Fruit fly (Drosophila melanogaster) whole organism, embryonic: ENCODE results near the gene CG4730.
A peak's percentile ranks its signal among the peaks of the same experiment; 100 is the strongest.

Source experiments
- ATbp ChIP-seq: fragments of 200-800 bp; sonication (Bioruptor generic); optimal IDR thresholded peaks from 2 replicates; lab custom pipeline; 2017; ENCODE audit warnings: missing biosample characterization, mild to moderate bottlenecking, missing genetic modification characterization, missing genetic modification reagents
- Aef1 ChIP-seq: fragments of 200-800 bp; sonication (Bioruptor generic); IDR thresholded peaks from 3 replicates; pipeline ENCODE4 v1.3.6; 2022; ENCODE audit warnings: missing biosample characterization, missing genetic modification characterization
- Atf3 ChIP-seq: fragments of 200-800 bp; sonication (Bioruptor generic); optimal IDR thresholded peaks from 3 replicates; lab custom pipeline; 2016; ENCODE audit warnings: missing biosample characterization, missing genetic modification characterization
- CG10366 ChIP-seq: fragments of 200-800 bp; sonication (Bioruptor generic); IDR thresholded peaks from 2 replicates; pipeline ENCODE4 v1.3.6; 2022; ENCODE audit warnings: missing biosample characterization, missing genetic modification characterization
- CG10462 ChIP-seq: fragments of 200-800 bp; sonication (Bioruptor generic); optimal IDR thresholded peaks from 2 replicates; lab custom pipeline; 2016; ENCODE audit warnings: missing biosample characterization, missing genetic modification characterization
- CG10654 ChIP-seq: fragments of 200-800 bp; sonication (Bioruptor generic); optimal IDR thresholded peaks from 2 replicates; lab custom pipeline; 2016; ENCODE audit warnings: missing biosample characterization, missing genetic modification characterization
- CG11398 ChIP-seq: fragments of 200-800 bp; sonication (Bioruptor generic); optimal IDR thresholded peaks from 2 replicates; lab custom pipeline; 2016; ENCODE audit warnings: missing biosample characterization, missing genetic modification characterization
- CG11560 ChIP-seq: fragments of 200-800 bp; sonication (Bioruptor generic); IDR thresholded peaks from 3 replicates; pipeline ENCODE4 v1.3.6; 2022; ENCODE audit warnings: missing biosample characterization, missing genetic modification characterization
- CG12219 ChIP-seq: fragments of 200-800 bp; sonication (Bioruptor generic); optimal IDR thresholded peaks from 3 replicates; lab custom pipeline; 2018; ENCODE audit warnings: missing biosample characterization, mild to moderate bottlenecking, missing genetic modification characterization
- CG12769 ChIP-seq: fragments of 200-800 bp; sonication (Bioruptor generic); optimal IDR thresholded peaks from 2 replicates; lab custom pipeline; 2019; ENCODE audit warnings: missing biosample characterization, mild to moderate bottlenecking, missing genetic modification characterization, moderate library complexity
- CG12942 ChIP-seq: fragments of 200-800 bp; sonication (Bioruptor generic); optimal IDR thresholded peaks from 3 replicates; lab custom pipeline; 2016; ENCODE audit warnings: missing biosample characterization, missing genetic modification characterization
- CG13287 ChIP-seq: fragments of 200-800 bp; sonication (Bioruptor generic); IDR thresholded peaks from 2 replicates; pipeline ENCODE4 v1.3.6; 2022; ENCODE audit warnings: missing biosample characterization, missing genetic modification characterization; ENCODE audit not compliant: partially characterized antibody
- CG14441 ChIP-seq: fragments of 200-800 bp; sonication (Bioruptor generic); IDR thresholded peaks from 2 replicates; pipeline ENCODE4 v1.3.6; 2022; ENCODE audit warnings: missing biosample characterization, missing genetic modification characterization
- CG15011 ChIP-seq: fragments of 200-800 bp; sonication (Bioruptor generic); optimal IDR thresholded peaks from 3 replicates; lab custom pipeline; 2018; ENCODE audit warnings: missing biosample characterization, mild to moderate bottlenecking, missing genetic modification characterization
- CG1602 ChIP-seq: fragments of 200-800 bp; sonication (Bioruptor generic); optimal IDR thresholded peaks from 3 replicates; lab custom pipeline; 2016; ENCODE audit warnings: missing biosample characterization, missing genetic modification characterization
- CG2116 ChIP-seq: fragments of 200-800 bp; sonication (Bioruptor generic); optimal IDR thresholded peaks from 3 replicates; lab custom pipeline; 2018; ENCODE audit warnings: missing biosample characterization, mild to moderate bottlenecking, missing genetic modification characterization
- CG2889 ChIP-seq: fragments of 200-800 bp; sonication (Bioruptor generic); IDR thresholded peaks from 3 replicates; pipeline ENCODE4 v1.3.6; 2022; ENCODE audit warnings: missing biosample characterization, missing genetic modification characterization
- CG30431 ChIP-seq: fragments of 200-800 bp; sonication (Bioruptor generic); optimal IDR thresholded peaks from 2 replicates; lab custom pipeline; 2017; ENCODE audit warnings: missing biosample characterization, missing genetic modification characterization
- CG3726 ChIP-seq: fragments of 200-800 bp; sonication (Bioruptor generic); IDR thresholded peaks from 3 replicates; pipeline ENCODE4, ENCODE4 v1.3.6; 2022; ENCODE audit warnings: missing biosample characterization, missing genetic modification characterization
- CG7556 ChIP-seq: fragments of 200-800 bp; sonication (Bioruptor generic); optimal IDR thresholded peaks from 2 replicates; lab custom pipeline; 2017; ENCODE audit warnings: missing biosample characterization, mild to moderate bottlenecking, missing genetic modification characterization
- CG7839 ChIP-seq: fragments of 200-800 bp; sonication (Bioruptor generic); optimal IDR thresholded peaks from 3 replicates; lab custom pipeline; 2018; ENCODE audit warnings: missing biosample characterization, mild to moderate bottlenecking, missing genetic modification characterization, moderate library complexity
- CG8359 ChIP-seq: fragments of 200-800 bp; sonication (Bioruptor generic); optimal IDR thresholded peaks from 2 replicates; lab custom pipeline; 2017; ENCODE audit warnings: missing biosample characterization, mild to moderate bottlenecking, missing genetic modification characterization, borderline replicate concordance
- Chrac-16 ChIP-seq: fragments of 200-800 bp; sonication (Bioruptor generic); optimal IDR thresholded peaks from 3 replicates; lab custom pipeline; 2016; ENCODE audit warnings: missing biosample characterization, missing genetic modification characterization
- D19A ChIP-seq: fragments of 200-800 bp; optimal IDR thresholded peaks from 3 replicates; lab custom pipeline; 2019; ENCODE audit warnings: missing biosample characterization, mild to moderate bottlenecking, missing genetic modification characterization, moderate library complexity
- Dek ChIP-seq: fragments of 200-800 bp; sonication (Bioruptor generic); optimal IDR thresholded peaks from 3 replicates; lab custom pipeline; 2019; ENCODE audit warnings: missing biosample characterization, mild to moderate bottlenecking, missing genetic modification characterization, moderate library complexity
- Dref ChIP-seq: fragments of 200-800 bp; sonication (Bioruptor generic); IDR thresholded peaks from 2 replicates; pipeline ENCODE4 v1.3.6; 2022; ENCODE audit warnings: missing biosample characterization, missing genetic modification characterization
- H2.0 ChIP-seq: fragments of 200-800 bp; sonication (Bioruptor generic); IDR thresholded peaks from 2 replicates; pipeline ENCODE4 v1.3.6; 2022; ENCODE audit warnings: missing biosample characterization, missing genetic modification characterization
- HHEX ChIP-seq: fragments of 200-800 bp; sonication (Bioruptor generic); optimal IDR thresholded peaks from 3 replicates; lab custom pipeline; 2017; ENCODE audit warnings: missing biosample characterization, mild to moderate bottlenecking, missing genetic modification characterization, missing genetic modification reagents
- Hey ChIP-seq: fragments of 200-800 bp; sonication (Bioruptor generic); optimal IDR thresholded peaks from 3 replicates; lab custom pipeline; 2018; ENCODE audit warnings: missing biosample characterization, mild to moderate bottlenecking, missing genetic modification characterization
- Lim3 ChIP-seq: fragments of 200-800 bp; sonication (Bioruptor generic); IDR thresholded peaks from 2 replicates; pipeline ENCODE4 v1.3.6; 2022; ENCODE audit warnings: missing biosample characterization, missing genetic modification characterization
- Max ChIP-seq: fragments of 200-800 bp; sonication (Bioruptor generic); optimal IDR thresholded peaks from 2 replicates; lab custom pipeline; 2016; ENCODE audit warnings: missing biosample characterization, mild to moderate bottlenecking, missing genetic modification characterization
- Meics ChIP-seq: fragments of 200-800 bp; sonication (Bioruptor generic); optimal IDR thresholded peaks from 2 replicates; lab custom pipeline; 2017; ENCODE audit warnings: missing biosample characterization, mild to moderate bottlenecking, missing genetic modification characterization
- PHDP ChIP-seq: fragments of 200-800 bp; sonication (Bioruptor generic); optimal IDR thresholded peaks from 3 replicates; lab custom pipeline; 2018; ENCODE audit warnings: missing biosample characterization, mild to moderate bottlenecking, missing genetic modification characterization, moderate library complexity
- Rfx ChIP-seq: fragments of 200-800 bp; sonication (Bioruptor generic); IDR thresholded peaks from 2 replicates; pipeline ENCODE4 v1.3.6; 2022; ENCODE audit warnings: missing biosample characterization, missing genetic modification characterization
- Six4 ChIP-seq: fragments of 200-800 bp; sonication (Bioruptor generic); optimal IDR thresholded peaks from 2 replicates; lab custom pipeline; 2016; ENCODE audit warnings: missing biosample characterization, missing genetic modification characterization
- bigmax ChIP-seq: fragments of 200-800 bp; sonication (Bioruptor generic); optimal IDR thresholded peaks from 2 replicates; lab custom pipeline; 2018; ENCODE audit warnings: missing biosample characterization, mild to moderate bottlenecking, missing genetic modification characterization
- cato ChIP-seq: fragments of 200-800 bp; sonication (Bioruptor generic); optimal IDR thresholded peaks from 2 replicates; lab custom pipeline; 2016; ENCODE audit warnings: missing biosample characterization, missing genetic modification characterization, borderline replicate concordance
- da ChIP-seq: fragments of 200-800 bp; sonication (Bioruptor generic); optimal IDR thresholded peaks from 2 replicates; lab custom pipeline; 2016; ENCODE audit warnings: missing biosample characterization, missing genetic modification characterization
- gcm ChIP-seq: fragments of 200-800 bp; sonication (Bioruptor generic); optimal IDR thresholded peaks from 2 replicates; lab custom pipeline; 2019; ENCODE audit warnings: missing biosample characterization, mild to moderate bottlenecking, missing genetic modification characterization, moderate library complexity
- grn ChIP-seq: fragments of 200-800 bp; sonication (Bioruptor generic); optimal IDR thresholded peaks from 3 replicates; lab custom pipeline; 2017; ENCODE audit warnings: missing biosample characterization, missing genetic modification characterization
- inv ChIP-seq: fragments of 200-800 bp; sonication (Bioruptor generic); IDR thresholded peaks from 2 replicates; pipeline ENCODE4 v1.3.6; 2022; ENCODE audit warnings: missing biosample characterization, missing genetic modification characterization; ENCODE audit not compliant: partially characterized antibody
- shn ChIP-seq: fragments of 200-800 bp; sonication (Bioruptor generic); optimal IDR thresholded peaks from 3 replicates; lab custom pipeline; 2016; ENCODE audit warnings: missing biosample characterization, missing genetic modification characterization
- slp2 ChIP-seq: fragments of 200-800 bp; sonication (Bioruptor generic); optimal IDR thresholded peaks from 2 replicates; lab custom pipeline; 2016; ENCODE audit warnings: missing biosample characterization, missing genetic modification characterization
- sug ChIP-seq: fragments of 200-800 bp; optimal IDR thresholded peaks from 2 replicates; lab custom pipeline; 2019; ENCODE audit warnings: missing biosample characterization, mild to moderate bottlenecking, missing genetic modification characterization, moderate library complexity
- tin ChIP-seq: fragments of 200-800 bp; sonication (Bioruptor generic); optimal IDR thresholded peaks from 3 replicates; lab custom pipeline; 2016; ENCODE audit warnings: missing biosample characterization, missing genetic modification characterization
- trh ChIP-seq: fragments of 200-800 bp; sonication (Bioruptor generic); optimal IDR thresholded peaks from 2 replicates; lab custom pipeline; 2016; ENCODE audit warnings: missing biosample characterization, missing genetic modification characterization
- vvl ChIP-seq: fragments of 200-800 bp; sonication (Bioruptor generic); IDR thresholded peaks from 2 replicates; pipeline ENCODE4 v1.3.6; 2022; ENCODE audit warnings: missing biosample characterization, missing genetic modification characterization
- zfh2 ChIP-seq: fragments of 200-800 bp; sonication (Bioruptor generic); optimal IDR thresholded peaks from 2 replicates; lab custom pipeline; 2016; ENCODE audit warnings: missing biosample characterization, missing genetic modification characterization

Gene CG4730

dm6 chr3R:25646882-25647518, 31.5 kb downstream of the CG4730 start (continued):
- TF ChIP-seq da (GFP tag; lab: Kevin White, UChicago) (peak; percentile 91), cato (GFP tag; lab: Kevin White, UChicago) (peak; percentile 91), gcm (GFP tag; lab: Kevin White, UChicago) (peak; percentile 86), CG2116 (GFP tag; lab: Kevin White, UChicago) (peak; percentile 89)

dm6 chr3R:25644172-25644571, 34.3 kb downstream of the CG4730 start:
- TF ChIP-seq CG12942 (GFP tag; lab: Kevin White, UChicago) (no peak), Six4 (GFP tag; lab: Kevin White, UChicago) (no peak), CG30431 (GFP tag; lab: Kevin White, UChicago) (no peak), grn (GFP tag; lab: Kevin White, UChicago) (no peak), CG12769 (tag; lab: Kevin White, UChicago) (no peak), Lim3 (GFP tag; lab: Robert Waterston, UW) (no peak), CG11398 (no peak), CG2889 (GFP tag; lab: Robert Waterston, UW) (no peak), slp2 (no peak), Dref (GFP tag; lab: Robert Waterston, UW) (no peak), Rfx (GFP tag; lab: Robert Waterston, UW) (no peak), CG1602 (GFP tag; lab: Kevin White, UChicago) (no peak), CG11560 (tag; lab: Robert Waterston, UW) (no peak)

- TF ChIP-seq CG12219 (peak; percentile 32), tin (GFP tag; lab: Kevin White, UChicago) (peak; percentile 35), CG8359 (GFP tag; lab: Kevin White, UChicago) (peak; percentile 55), Dref (GFP tag; lab: Robert Waterston, UW) (no peak), D19A (tag; lab: Kevin White, UChicago) (peak; percentile 56), CG13287 (no peak), CG10462 (peak; percentile 0), CG15011 (GFP tag; lab: Kevin White, UChicago) (no peak), vvl (GFP tag; lab: Robert Waterston, UW) (peak; percentile 64), ATbp (GFP tag; lab: Kevin White, UChicago) (peak; percentile 21), Meics (GFP tag; lab: Kevin White, UChicago) (peak; percentile 36), CG14441 (peak; percentile 41; the same call in 1 of the 2 replicates), Aef1 (GFP tag; lab: Robert Waterston, UW) (peak; percentile 61; the same call in 2 of the 3 replicates), sug (no peak), HHEX (GFP tag; lab: Kevin White, UChicago) (no peak), H2.0 (peak; percentile 61), PHDP (tag; lab: Kevin White, UChicago) (peak; percentile 35), CG10366 (GFP tag; lab: Robert Waterston, UW) (peak; percentile 56), Max (GFP tag; lab: Kevin White, UChicago) (peak; percentile 55), Hey (tag; lab: Kevin White, UChicago) (no peak), trh (GFP tag; lab: Kevin White, UChicago) (no peak), zfh2 (GFP tag; lab: Kevin White, UChicago) (no peak), inv (GFP tag; lab: Robert Waterston, UW) (no peak), CG7839 (peak; percentile 70), bigmax (GFP tag; lab: Kevin White, UChicago) (no peak), CG10654 (peak; percentile 38), CG3726 (GFP tag; lab: Robert Waterston, UW) (no peak), CG7556 (GFP tag; lab: Kevin White, UChicago) (peak; percentile 44), Chrac-16 (GFP tag; lab: Kevin White, UChicago) (peak; percentile 41), shn (no peak), Atf3 (no peak), Dek (tag; lab: Kevin White, UChicago) (no peak)
Observed at dm6 chr3R:25640463-25640862, 38.0 kb downstream of the CG4730 start.
